Worm (Caenorhabditis elegans): ENCODE measurements around the gene clp-2.
A peak's percentile ranks its signal among the peaks of the same experiment; 100 is the strongest.

The clp-2 gene

ce11 chrIII:4666753-4667400 is 36.9 kb downstream of the clp-2 start (continued):
- TF ChIP-seq ttx-3 (tag; optimal IDR thresholded peaks at IDR 0.05) (no peak), nfya-1 (tag; optimal IDR thresholded peaks at IDR 0.05) (peak; percentile 79), unc-55 (GFP tag; optimal IDR thresholded peaks at IDR 0.05) (peak; percentile 48), ceh-34 (tag; optimal IDR thresholded peaks at IDR 0.05) (peak; percentile 92), rnt-1 (tag; optimal IDR thresholded peaks at IDR 0.05) (peak; percentile 36), ceh-19 (GFP tag; optimal IDR thresholded peaks at IDR 0.05) (peak; percentile 71), tbx-2 (tag; optimal IDR thresholded peaks at IDR 0.05) (peak; percentile 64), sdc-2 (tag; optimal IDR thresholded peaks at IDR 0.05) (peak; percentile 48), ceh-31 (tag; optimal IDR thresholded peaks at IDR 0.05) (peak; percentile 70), lin-11 (tag; optimal IDR thresholded peaks at IDR 0.05) (no peak), T23F11.4 (GFP tag; optimal IDR thresholded peaks at IDR 0.05) (peak; percentile 99), ceh-2 (tag; optimal IDR thresholded peaks at IDR 0.05) (peak; percentile 41), unc-3 (GFP tag; conservative IDR thresholded peaks at IDR 0.05) (no peak), unc-3 (tag; optimal IDR thresholded peaks at IDR 0.05) (no peak), eyg-1 (tag; optimal IDR thresholded peaks at IDR 0.05) (peak; percentile 8), elt-2 (tag; optimal IDR thresholded peaks at IDR 0.05) (peak; percentile 33), C08G9.2 (tag; optimal IDR thresholded peaks at IDR 0.05) (peak; percentile 26)

- TF ChIP-seq ceh-2 (tag; optimal IDR thresholded peaks at IDR 0.05) = no peak
- TF ChIP-seq hlh-8 (tag; optimal IDR thresholded peaks at IDR 0.05) = no peak
Measured at ce11 chrIII:4665272-4665671, 38.6 kb downstream of the clp-2 start, which contains the start of gene T23F11.4. Gene T23F11.4 (minus strand): TSS chrIII:4665372.

ce11 chrIII:4659426-4659825 is 44.4 kb downstream of the clp-2 start:
- TF ChIP-seq che-1 (tag; optimal IDR thresholded peaks at IDR 0.05) = no peak
- no peak for TF ChIP-seq nhr-232 (tag; optimal IDR thresholded peaks at IDR 0.05)
- TF ChIP-seq ceh-34 (tag; optimal IDR thresholded peaks at IDR 0.05) = no peak
- TF ChIP-seq ceh-22 (tag; optimal IDR thresholded peaks at IDR 0.05) = no peak
- TF ChIP-seq syd-9 (tag; optimal IDR thresholded peaks at IDR 0.05) = no peak
- TF ChIP-seq hlh-15 (tag; optimal IDR thresholded peaks at IDR 0.05) = no peak
- no peak for TF ChIP-seq sox-4 (tag; optimal IDR thresholded peaks at IDR 0.05)
- no peak for TF ChIP-seq ceh-24 (tag; optimal IDR thresholded peaks at IDR 0.05)
- TF ChIP-seq unc-55 (GFP tag; optimal IDR thresholded peaks at IDR 0.05) = no peak
- TF ChIP-seq ztf-16 (tag; optimal IDR thresholded peaks at IDR 0.05) = no peak
- no peak for TF ChIP-seq C38D4.7 (GFP tag; optimal IDR thresholded peaks at IDR 0.05)
- no peak for TF ChIP-seq fax-1 (tag; optimal IDR thresholded peaks at IDR 0.05)
- TF ChIP-seq hlh-30 (tag; optimal IDR thresholded peaks at IDR 0.05; ENCODE audit: insufficient read depth) = no peak
- no peak for TF ChIP-seq ama-1 (optimal IDR thresholded peaks at IDR 0.05)
- TF ChIP-seq ceh-2 (tag; optimal IDR thresholded peaks at IDR 0.05) = no peak
- TF ChIP-seq T23F11.4 (GFP tag; optimal IDR thresholded peaks at IDR 0.05) = no peak

- TF ChIP-seq nhr-232 (tag; optimal IDR thresholded peaks at IDR 0.05) (no peak), elt-4 (tag; optimal IDR thresholded peaks at IDR 0.05) (no peak), ceh-22 (tag; optimal IDR thresholded peaks at IDR 0.05) (no peak), fkh-10 (GFP tag; optimal IDR thresholded peaks at IDR 0.05) (no peak), ets-4 (tag; optimal IDR thresholded peaks at IDR 0.05) (no peak), pag-3 (tag; optimal IDR thresholded peaks at IDR 0.05; ENCODE audit: borderline replicate concordance) (no peak), gmeb-2 (tag; optimal IDR thresholded peaks at IDR 0.05) (no peak), ama-1 (optimal IDR thresholded peaks at IDR 0.05) (no peak), ceh-48 (tag; optimal IDR thresholded peaks at IDR 0.05) (no peak), unc-3 (GFP tag; conservative IDR thresholded peaks at IDR 0.05) (no peak), unc-3 (tag; optimal IDR thresholded peaks at IDR 0.05) (no peak), ceh-18 (tag; optimal IDR thresholded peaks at IDR 0.05) (no peak), tbx-7 (tag; optimal IDR thresholded peaks at IDR 0.05) (no peak), hlh-6 (tag; optimal IDR thresholded peaks at IDR 0.05) (no peak), zip-5 (tag; optimal IDR thresholded peaks at IDR 0.05) (no peak)
Measured at ce11 chrIII:4658384-4658844, 45.4 kb downstream of the clp-2 start, which contains the start of gene cdka-1. Gene cdka-1 (plus strand): TSS chrIII:4658794.

Measured in whole organism, late embryonic.